Worm (Caenorhabditis elegans): ENCODE results near the gene golg-2.
A peak's percentile ranks its signal among the peaks of the same experiment; 100 is the strongest.

golg-2 gene

ce11 chrII:5081124-5081913, 41.4 kb upstream of the golg-2 start, which contains the start of gene dsh-2:
TSS of gene dsh-2 (minus strand) at chrII:5081174.
- TF ChIP-seq ceh-14 (tag; optimal IDR thresholded peaks at IDR 0.05) = no peak
- TF ChIP-seq elt-4 (tag; optimal IDR thresholded peaks at IDR 0.05) = no peak
- TF ChIP-seq madf-2 (tag; optimal IDR thresholded peaks at IDR 0.05) = no peak
- TF ChIP-seq nfya-1 (tag; optimal IDR thresholded peaks at IDR 0.05) = peak; percentile 39
- peak; percentile 41 for TF ChIP-seq unc-55 (GFP tag; optimal IDR thresholded peaks at IDR 0.05)
- TF ChIP-seq C38D4.7 (GFP tag; optimal IDR thresholded peaks at IDR 0.05) = no peak
- TF ChIP-seq fkh-6 (tag; optimal IDR thresholded peaks at IDR 0.05) = no peak
- TF ChIP-seq odd-2 (tag; optimal IDR thresholded peaks at IDR 0.05) = no peak
- no peak for TF ChIP-seq ceh-24 (tag; optimal IDR thresholded peaks at IDR 0.05)
- peak; percentile 25 for TF ChIP-seq ceh-48 (tag; optimal IDR thresholded peaks at IDR 0.05)
- peak; percentile 52 for TF ChIP-seq hlh-30 (tag; optimal IDR thresholded peaks at IDR 0.05; ENCODE audit: insufficient read depth)
- no peak for TF ChIP-seq fax-1 (tag; optimal IDR thresholded peaks at IDR 0.05)
- no peak for TF ChIP-seq hlh-15 (tag; optimal IDR thresholded peaks at IDR 0.05)
- no peak for TF ChIP-seq ceh-22 (tag; optimal IDR thresholded peaks at IDR 0.05)
- TF ChIP-seq ztf-16 (tag; optimal IDR thresholded peaks at IDR 0.05) = no peak
- no peak for TF ChIP-seq zip-5 (tag; optimal IDR thresholded peaks at IDR 0.05)
- TF ChIP-seq pax-1 (tag; optimal IDR thresholded peaks at IDR 0.05) = peak; percentile 86
- TF ChIP-seq mec-3 (tag; optimal IDR thresholded peaks at IDR 0.05; ENCODE audit: borderline replicate concordance) = no peak
- TF ChIP-seq ceh-18 (tag; optimal IDR thresholded peaks at IDR 0.05) = no peak
- peak; percentile 32 for TF ChIP-seq tbx-2 (tag; optimal IDR thresholded peaks at IDR 0.05)
- TF ChIP-seq pha-2 (tag; optimal IDR thresholded peaks at IDR 0.05) = no peak
- TF ChIP-seq unc-42 (tag; optimal IDR thresholded peaks at IDR 0.05) = peak; percentile 65
- no peak for TF ChIP-seq pqm-1 (tag; optimal IDR thresholded peaks at IDR 0.05)
- no peak for TF ChIP-seq sdc-2 (tag; optimal IDR thresholded peaks at IDR 0.05)

DNA sequence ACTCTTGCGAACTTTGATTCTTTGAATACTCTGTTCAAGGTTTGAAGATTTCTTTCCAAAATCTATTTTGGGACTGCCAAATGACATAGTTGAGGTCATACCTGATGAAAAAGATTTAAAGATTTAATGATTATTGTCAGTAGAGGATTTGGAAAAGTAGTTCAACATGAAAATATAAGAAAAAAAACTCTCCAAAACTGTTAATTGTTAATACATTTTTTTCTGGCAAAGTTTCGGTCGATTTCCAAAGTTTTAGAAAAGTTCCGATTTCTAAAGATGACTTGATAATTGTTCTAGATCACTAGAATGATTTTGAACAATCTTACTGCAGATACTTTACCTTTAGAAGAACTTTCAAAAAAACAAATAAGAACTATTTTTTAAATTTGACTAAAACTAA, 31.4 kb upstream of the golg-2 start, which contains the start of gene C27A2.7:
Gene C27A2.7 (minus strand): TSS at position 101 of the 400 bp plus-strand sequence.
- no peak for TF ChIP-seq ceh-14 (tag; optimal IDR thresholded peaks at IDR 0.05)
- no peak for TF ChIP-seq unc-3 (GFP tag; conservative IDR thresholded peaks at IDR 0.05)
- no peak for TF ChIP-seq unc-3 (tag; optimal IDR thresholded peaks at IDR 0.05)
- TF ChIP-seq ceh-45 (GFP tag; IDR thresholded peaks at IDR 0.05) = no peak
- TF ChIP-seq hlh-15 (tag; optimal IDR thresholded peaks at IDR 0.05) = no peak
- TF ChIP-seq tbx-7 (tag; optimal IDR thresholded peaks at IDR 0.05) = no peak
- TF ChIP-seq ceh-30 (tag; optimal IDR thresholded peaks at IDR 0.05) = no peak
- TF ChIP-seq Y22D7AL.16 (tag; optimal IDR thresholded peaks at IDR 0.05) = no peak
- TF ChIP-seq hlh-30 (tag; optimal IDR thresholded peaks at IDR 0.05; ENCODE audit: insufficient read depth) = no peak

ce11 chrII:5069525-5069924, 29.6 kb upstream of the golg-2 start, which contains the start of gene idpb-2:
TSS of gene idpb-2 (minus strand) at chrII:5069625.
- TF ChIP-seq ceh-30 (tag; optimal IDR thresholded peaks at IDR 0.05) (no peak), K09A11.1 (tag; optimal IDR thresholded peaks at IDR 0.05; ENCODE audit: insufficient read depth) (no peak), sox-2 (GFP tag; IDR thresholded peaks at IDR 0.05) (no peak), C08G9.2 (tag; optimal IDR thresholded peaks at IDR 0.05) (no peak), ceh-9 (tag; optimal IDR thresholded peaks at IDR 0.05) (no peak), tbx-7 (tag; optimal IDR thresholded peaks at IDR 0.05) (no peak), sdc-2 (tag; optimal IDR thresholded peaks at IDR 0.05) (no peak), pha-4 (tag; optimal IDR thresholded peaks at IDR 0.05) (no peak), F13H6.1 (tag; optimal IDR thresholded peaks at IDR 0.05) (no peak), unc-86 (tag; optimal IDR thresholded peaks at IDR 0.05) (no peak), lim-6 (tag; optimal IDR thresholded peaks at IDR 0.05) (no peak), hlh-13 (GFP tag; optimal IDR thresholded peaks at IDR 0.05) (no peak), syd-9 (tag; optimal IDR thresholded peaks at IDR 0.05) (no peak), unc-3 (GFP tag; conservative IDR thresholded peaks at IDR 0.05) (no peak), unc-3 (tag; optimal IDR thresholded peaks at IDR 0.05) (no peak), C38D4.7 (GFP tag; optimal IDR thresholded peaks at IDR 0.05) (no peak), unc-55 (GFP tag; optimal IDR thresholded peaks at IDR 0.05) (no peak), ama-1 (optimal IDR thresholded peaks at IDR 0.05) (no peak)
